Worm (Caenorhabditis elegans): ENCODE measurements around the gene ent-2.

ce11 chrX:15604236-15604635 lies 3.4 kb downstream of the ent-2 start:
- TF ChIP-seq nhr-232 (tag; optimal IDR thresholded peaks at IDR 0.05), result no peak
- no peak for TF ChIP-seq ceh-48 (tag; optimal IDR thresholded peaks at IDR 0.05)
- TF ChIP-seq tbx-2 (tag; optimal IDR thresholded peaks at IDR 0.05), result no peak
- TF ChIP-seq hlh-8 (tag; optimal IDR thresholded peaks at IDR 0.05), result no peak
- no peak for TF ChIP-seq npax-4 (tag; optimal IDR thresholded peaks at IDR 0.05)
- no peak for TF ChIP-seq zip-5 (tag; optimal IDR thresholded peaks at IDR 0.05)
- no peak for TF ChIP-seq pqm-1 (tag; optimal IDR thresholded peaks at IDR 0.05)
- no peak for TF ChIP-seq pros-1 (tag; optimal IDR thresholded peaks at IDR 0.05)
- TF ChIP-seq pax-1 (tag; optimal IDR thresholded peaks at IDR 0.05), result no peak
- no peak for TF ChIP-seq elt-2 (tag; optimal IDR thresholded peaks at IDR 0.05)

Data from whole organism, late embryonic.